Worm (Caenorhabditis elegans) whole organism, mixed stage, embryonic: ENCODE measurements around the gene F22E5.6.

Experiments used
- drap-1 ChIP-seq: fragments of 200-800 bp; sonication (Bioruptor generic); optimal IDR thresholded peaks from 3 replicates; lab custom pipeline; 2018; ENCODE audit warnings: mild to moderate bottlenecking, missing genetic modification characterization, missing compliant biosample characterization
- elt-1 ChIP-seq: sonication (generic microtip); optimal IDR thresholded peaks from 2 replicates; lab custom pipeline; 2017; ENCODE audit warnings: missing genetic modification characterization, mild to moderate bottlenecking, missing compliant biosample characterization, antibody characterized with exemption, moderate library complexity, borderline replicate concordance; ENCODE audit not compliant: insufficient read depth
- ham-2 ChIP-seq: fragments of 200-800 bp; sonication (Bioruptor generic); optimal IDR thresholded peaks from 2 replicates; lab custom pipeline; 2018; ENCODE audit warnings: mild to moderate bottlenecking, missing genetic modification characterization, missing compliant biosample characterization
- nhr-12 ChIP-seq: fragments of 150-350 bp; optimal IDR thresholded peaks from 2 replicates; lab custom pipeline; 2014; ENCODE audit warnings: missing biosample characterization, missing genetic modification characterization
- snpc-4 ChIP-seq: fragments of 150-350 bp; optimal IDR thresholded peaks from 2 replicates; lab custom pipeline; 2014; ENCODE audit warnings: missing biosample characterization, missing genetic modification characterization
- sptf-1 ChIP-seq: sonication (generic microtip); optimal IDR thresholded peaks from 2 replicates; lab custom pipeline; 2017; ENCODE audit warnings: mild to moderate bottlenecking, missing genetic modification characterization, moderate library complexity, missing compliant biosample characterization
- unc-39 ChIP-seq: fragments of 150-350 bp; optimal IDR thresholded peaks from 2 replicates; lab custom pipeline; 2014; ENCODE audit warnings: missing biosample characterization, missing genetic modification characterization
- ztf-11 ChIP-seq: fragments of 150-350 bp; optimal IDR thresholded peaks from 2 replicates; lab custom pipeline; 2014; ENCODE audit warnings: missing biosample characterization, missing genetic modification characterization

DNA sequence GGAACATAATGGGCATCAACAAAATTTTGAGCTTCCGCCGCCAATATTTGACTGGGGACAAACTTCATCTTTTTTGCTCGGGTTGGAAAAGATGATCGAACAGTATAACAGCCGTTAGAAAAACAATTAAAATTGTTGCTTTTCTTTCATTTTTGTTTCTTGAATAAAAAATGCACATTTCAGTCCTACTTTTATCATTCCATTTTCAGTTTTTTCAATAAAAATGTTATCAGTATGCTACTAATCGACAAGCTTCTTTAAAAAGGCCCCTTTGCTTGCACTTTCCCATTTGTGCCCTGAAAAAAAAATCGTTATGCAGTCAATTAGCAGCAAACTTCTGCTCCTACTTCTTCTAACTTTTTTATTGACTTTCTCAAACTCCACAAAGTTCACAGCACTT lies 7.9 kb upstream of the F22E5.6 start, which contains the start of gene F22E5.7:
- TF ChIP-seq nhr-12 = no peak
- no peak for TF ChIP-seq sptf-1 (tag; lab: Kevin White, UChicago)
- no peak for TF ChIP-seq elt-1 (tag; lab: Kevin White, UChicago)
- no peak for TF ChIP-seq ztf-11 (tag; lab: Kevin White, UChicago)
- no peak for TF ChIP-seq snpc-4 (tag; lab: Kevin White, UChicago)
- TF ChIP-seq unc-39 (tag; lab: Kevin White, UChicago) = no peak
- TF ChIP-seq drap-1 (GFP tag; lab: Kevin White, UChicago) = no peak
- TF ChIP-seq ham-2 (GFP tag; lab: Kevin White, UChicago) = no peak
